Fruit fly (Drosophila melanogaster) S2 (cell line): ENCODE results near the gene BomT3.

ENCODE experiments used
- CG8478 ChIP-seq: fragments of >200 bp; optimal IDR thresholded peaks from 2 replicates; lab custom pipeline; 2018
- CTCF ChIP-seq, 2 experiments: fragments of >200 bp; optimal IDR thresholded peaks; 2 replicates each; lab custom pipeline; 2018

dm6 chr3R:22040400-22040799, 45.8 kb downstream of the BomT3 start:
- TF ChIP-seq CG8478 (no peak), CTCF (optimal IDR thresholded peaks at IDR 0.05; lab: Kevin White, UChicago) (no peak)
